Worm (Caenorhabditis elegans) whole organism, L4 larva: ENCODE measurements around the gene tctn-1.

Experiments used
- F10B5.3 ChIP-seq: sonication (generic microtip); optimal IDR thresholded peaks from 2 replicates; lab custom pipeline; 2016; ENCODE audit warnings: mild to moderate bottlenecking, missing genetic modification characterization, missing compliant biosample characterization
- F37D6.2 ChIP-seq: sonication (generic microtip); optimal IDR thresholded peaks from 2 replicates; lab custom pipeline; 2016; ENCODE audit warnings: mild to moderate bottlenecking, missing genetic modification characterization, missing compliant biosample characterization
- F44E2.7 ChIP-seq: fragments of 200-800 bp; sonication (Bioruptor generic); IDR thresholded peaks from 2 replicates; pipeline ENCODE4 v2.1.2; 2022; ENCODE audit warnings: missing genetic modification characterization, missing compliant biosample characterization
- R02D3.7 ChIP-seq: fragments of 150-350 bp; sonication (generic microtip); optimal IDR thresholded peaks from 3 replicates; lab custom pipeline; 2014; ENCODE audit warnings: missing biosample characterization, missing genetic modification characterization
- T26A8.4 ChIP-seq: fragments of 200-800 bp; sonication (Bioruptor generic); IDR thresholded peaks from 2 replicates; pipeline ENCODE4 v1.3.6; 2022; ENCODE audit warnings: missing genetic modification characterization, missing compliant biosample characterization
- Y5F2A.4 ChIP-seq: fragments of 200-800 bp; sonication (Bioruptor generic); optimal IDR thresholded peaks from 2 replicates; lab custom pipeline; 2018; ENCODE audit warnings: mild to moderate bottlenecking, missing genetic modification characterization, missing compliant biosample characterization
- aha-1 ChIP-seq: fragments of 150-350 bp; peaks from one replicate; lab custom pipeline; 2014; ENCODE audit warnings: missing biosample characterization, missing genetic modification characterization
- ama-1 ChIP-seq: fragments of 150-350 bp; optimal IDR thresholded peaks from 2 replicates; lab custom pipeline; 2014; ENCODE audit warnings: inconsistent platforms, mixed read lengths
- arid-1 ChIP-seq: fragments of 200-800 bp; sonication (Bioruptor generic); conservative IDR thresholded peaks from 2 replicates; pipeline ENCODE4 v1.3.6; 2022; ENCODE audit warnings: missing genetic modification reagents, missing genetic modification characterization, missing compliant biosample characterization
- ceh-32 ChIP-seq: sonication (generic microtip); optimal IDR thresholded peaks from 2 replicates; lab custom pipeline; 2016; ENCODE audit warnings: mild to moderate bottlenecking, missing genetic modification characterization, missing compliant biosample characterization; ENCODE audit not compliant: poor library complexity
- ceh-44 ChIP-seq: fragments of 200-800 bp; sonication (Bioruptor generic); IDR thresholded peaks from 2 replicates; pipeline ENCODE4 v1.3.6; 2022; ENCODE audit warnings: missing genetic modification reagents, missing genetic modification characterization, missing compliant biosample characterization
- ces-1 ChIP-seq: fragments of 150-350 bp; sonication (generic microtip); optimal IDR thresholded peaks from 4 replicates; lab custom pipeline; 2014; ENCODE audit warnings: missing biosample characterization, missing genetic modification reagents, missing genetic modification characterization
- ctbp-1 ChIP-seq: fragments of 200-800 bp; sonication (Bioruptor generic); IDR thresholded peaks from 2 replicates; pipeline ENCODE4 v1.3.6; 2022; ENCODE audit warnings: missing genetic modification reagents, missing genetic modification characterization, missing compliant biosample characterization
- daf-19 ChIP-seq: fragments of 200-800 bp; sonication (Bioruptor generic); conservative IDR thresholded peaks from 2 replicates; pipeline ENCODE4 v1.3.6; 2022; ENCODE audit warnings: missing genetic modification characterization, missing compliant biosample characterization
- dmd-6 ChIP-seq: fragments of 200-800 bp; sonication (Bioruptor generic); IDR thresholded peaks from 2 replicates; pipeline ENCODE4 v1.3.6; 2022; ENCODE audit warnings: missing genetic modification reagents, missing genetic modification characterization, missing compliant biosample characterization
- dmd-8 ChIP-seq: fragments of 200-800 bp; sonication (Bioruptor generic); IDR thresholded peaks from 2 replicates; pipeline ENCODE4 v1.3.6; 2022; ENCODE audit warnings: missing genetic modification characterization, missing compliant biosample characterization
- dmd-9 ChIP-seq: fragments of 200-800 bp; sonication (Bioruptor generic); IDR thresholded peaks from 2 replicates; pipeline ENCODE4 v1.3.6; 2022; ENCODE audit warnings: missing genetic modification reagents, missing genetic modification characterization, missing compliant biosample characterization
- egl-27 ChIP-seq: sonication (generic microtip); optimal IDR thresholded peaks from 3 replicates; lab custom pipeline; 2017; ENCODE audit warnings: missing biosample characterization, missing genetic modification reagents, missing genetic modification characterization
- egl-43 ChIP-seq: fragments of 200-800 bp; sonication (Bioruptor generic); IDR thresholded peaks from 2 replicates; pipeline ENCODE4 v1.3.6; 2022; ENCODE audit warnings: missing genetic modification reagents, missing genetic modification characterization, missing compliant biosample characterization
- gei-8 ChIP-seq: fragments of 200-800 bp; sonication (Bioruptor generic); optimal IDR thresholded peaks from 2 replicates; lab custom pipeline; 2018; ENCODE audit warnings: mild to moderate bottlenecking, missing genetic modification characterization, missing compliant biosample characterization
- hif-1 ChIP-seq, 2 experiments: sonication (generic microtip); optimal IDR thresholded peaks; 2 replicates each; lab custom pipeline; 2016 to 2017; ENCODE audit warnings: missing compliant biosample characterization in 2 of 2, missing genetic modification characterization in 2 of 2, missing genetic modification reagents in 2 of 2, missing genotype in 2 of 2, mild to moderate bottlenecking in 1 of 2
- hlh-30 ChIP-seq: sonication (generic microtip); optimal IDR thresholded peaks from 2 replicates; lab custom pipeline; 2017; ENCODE audit warnings: antibody characterized with exemption, mild to moderate bottlenecking, missing genetic modification characterization, missing compliant biosample characterization; ENCODE audit not compliant: insufficient read depth
- hmg-1.1 ChIP-seq: fragments of 200-800 bp; sonication (Bioruptor generic); IDR thresholded peaks from 2 replicates; pipeline ENCODE4 v1.3.6; 2022; ENCODE audit warnings: missing genetic modification reagents, missing genetic modification characterization, missing compliant biosample characterization
- lim-7 ChIP-seq: fragments of 200-800 bp; sonication (Bioruptor generic); IDR thresholded peaks from 2 replicates; pipeline ENCODE4 v1.3.6; 2022; ENCODE audit warnings: missing genetic modification characterization, missing compliant biosample characterization
- lin-39 ChIP-seq: fragments of 150-350 bp; optimal IDR thresholded peaks from 2 replicates; lab custom pipeline; 2014; ENCODE audit warnings: missing biosample characterization, missing genetic modification reagents, missing genetic modification characterization
- madf-9 ChIP-seq: fragments of 200-800 bp; sonication (Bioruptor generic); conservative IDR thresholded peaks from 2 replicates; pipeline ENCODE4 v1.3.6; 2022; ENCODE audit warnings: missing genetic modification reagents, missing genetic modification characterization, missing compliant biosample characterization
- mdt-29 ChIP-seq: fragments of 200-800 bp; sonication (Bioruptor generic); IDR thresholded peaks from 2 replicates; pipeline ENCODE4 v1.3.6; 2022; ENCODE audit warnings: missing genetic modification reagents, missing genetic modification characterization, missing compliant biosample characterization
- mep-1 ChIP-seq: fragments of 150-350 bp; sonication (generic microtip); optimal IDR thresholded peaks from 3 replicates; lab custom pipeline; 2014; ENCODE audit warnings: missing biosample characterization, missing genetic modification characterization
- mxl-2 ChIP-seq: fragments of 200-800 bp; sonication (Bioruptor generic); conservative IDR thresholded peaks from 2 replicates; pipeline ENCODE4 v1.3.6; 2022; ENCODE audit warnings: missing genetic modification reagents, missing genetic modification characterization, missing compliant biosample characterization
- nhr-10 ChIP-seq: fragments of 150-350 bp; optimal IDR thresholded peaks from 2 replicates; lab custom pipeline; 2014; ENCODE audit warnings: missing biosample characterization, missing genetic modification characterization
- nhr-111 ChIP-seq: fragments of 200-800 bp; sonication (Bioruptor generic); optimal IDR thresholded peaks from 2 replicates; lab custom pipeline; 2018; ENCODE audit warnings: mild to moderate bottlenecking, missing genetic modification characterization, missing compliant biosample characterization
- nhr-28 ChIP-seq: fragments of 150-350 bp; optimal IDR thresholded peaks from 2 replicates; lab custom pipeline; 2014; ENCODE audit warnings: missing biosample characterization, missing genetic modification characterization
- nhr-48 ChIP-seq: sonication (generic microtip); optimal IDR thresholded peaks from 2 replicates; lab custom pipeline; 2016; ENCODE audit warnings: mild to moderate bottlenecking, missing genetic modification characterization, missing compliant biosample characterization
- nhr-6 ChIP-seq: fragments of 150-350 bp; optimal IDR thresholded peaks from 2 replicates; lab custom pipeline; 2014; ENCODE audit warnings: missing biosample characterization, missing genetic modification characterization
- nhr-76 ChIP-seq: fragments of 150-350 bp; optimal IDR thresholded peaks from 2 replicates; lab custom pipeline; 2014; ENCODE audit warnings: missing biosample characterization, missing genetic modification characterization
- nhr-77 ChIP-seq: fragments of 150-350 bp; optimal IDR thresholded peaks from 2 replicates; lab custom pipeline; 2014; ENCODE audit warnings: missing biosample characterization, missing genetic modification characterization
- rbr-2 ChIP-seq: sonication (generic microtip); optimal IDR thresholded peaks from 2 replicates; lab custom pipeline; 2016; ENCODE audit warnings: missing genotype, missing genetic modification characterization, missing compliant biosample characterization
- set-16 ChIP-seq: fragments of 200-800 bp; sonication (Bioruptor generic); IDR thresholded peaks from 2 replicates; pipeline ENCODE4 v1.3.6; 2022; ENCODE audit warnings: missing genetic modification reagents, missing genetic modification characterization, missing compliant biosample characterization
- skn-1 ChIP-seq: fragments of 150-350 bp; optimal IDR thresholded peaks from 2 replicates; lab custom pipeline; 2014; ENCODE audit warnings: missing biosample characterization, missing genetic modification characterization
- snpc-1.2 ChIP-seq: fragments of 200-800 bp; sonication (Bioruptor generic); IDR thresholded peaks from 2 replicates; pipeline ENCODE4 v1.3.6; 2022; ENCODE audit warnings: missing genetic modification reagents, missing genetic modification characterization, missing compliant biosample characterization
- unc-39 ChIP-seq: sonication (generic microtip); optimal IDR thresholded peaks from 2 replicates; lab custom pipeline; 2017; ENCODE audit warnings: missing biosample characterization, missing genetic modification characterization
- unc-62 ChIP-seq, 3 experiments: fragments of 150-350 bp in 1 of 3; sonication (generic microtip); optimal IDR thresholded peaks in 2 of 3; peaks in 1 of 3; 1 replicate in 1 of 3; 2 replicates in 2 of 3; lab custom pipeline; 2014 to 2017; ENCODE audit warnings: missing biosample characterization in 3 of 3, missing genetic modification characterization in 3 of 3, missing genetic modification reagents in 3 of 3, missing genotype in 1 of 3
- vab-7 ChIP-seq: fragments of 200-800 bp; sonication (Bioruptor generic); IDR thresholded peaks from 2 replicates; pipeline ENCODE4 v1.3.6; 2022; ENCODE audit warnings: missing genetic modification reagents, missing genetic modification characterization, missing compliant biosample characterization
- ztf-7 ChIP-seq: fragments of 150-350 bp; optimal IDR thresholded peaks from 2 replicates; lab custom pipeline; 2014; ENCODE audit warnings: missing biosample characterization, missing genetic modification characterization

tctn-1 gene

DNA sequence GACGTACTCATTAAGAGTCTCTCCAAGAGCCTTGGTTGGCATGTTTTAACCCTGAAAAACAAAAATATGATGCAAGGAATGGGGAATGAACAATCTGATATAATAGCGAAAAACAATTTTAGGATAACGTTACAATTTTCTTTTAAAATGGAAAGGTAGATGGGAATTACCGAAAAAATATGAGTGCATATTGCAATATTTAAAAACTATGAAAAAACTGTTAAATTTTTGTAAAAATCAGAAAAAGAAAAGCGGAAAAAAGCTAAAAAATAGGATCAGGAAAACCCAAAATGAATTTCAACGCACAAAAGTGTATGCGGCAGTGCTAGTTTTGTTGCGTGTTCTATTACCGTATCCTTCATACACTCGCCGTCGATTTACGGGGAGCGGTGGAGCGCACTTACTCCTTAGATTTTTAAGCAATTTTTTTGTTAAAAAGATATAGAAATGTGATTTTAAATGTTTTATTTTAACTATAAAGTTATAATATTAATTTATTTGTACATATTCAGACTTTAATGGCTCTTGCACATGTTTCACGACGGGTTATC is 2.2 kb upstream of the tctn-1 start, which contains the start of the genes rpl-20 and Y17G9B.5 (continued):
- TF ChIP-seq ama-1 (lab: Kevin White, UChicago) (peak; percentile 92), Y5F2A.4 (peak; percentile 97), F44E2.7 (GFP tag; lab: Robert Waterston, UW) (peak; percentile 91), mep-1 (tag; lab: Kevin White, UChicago) (peak; percentile 100), mdt-29 (GFP tag; lab: Robert Waterston, UW) (peak; percentile 97)

DNA sequence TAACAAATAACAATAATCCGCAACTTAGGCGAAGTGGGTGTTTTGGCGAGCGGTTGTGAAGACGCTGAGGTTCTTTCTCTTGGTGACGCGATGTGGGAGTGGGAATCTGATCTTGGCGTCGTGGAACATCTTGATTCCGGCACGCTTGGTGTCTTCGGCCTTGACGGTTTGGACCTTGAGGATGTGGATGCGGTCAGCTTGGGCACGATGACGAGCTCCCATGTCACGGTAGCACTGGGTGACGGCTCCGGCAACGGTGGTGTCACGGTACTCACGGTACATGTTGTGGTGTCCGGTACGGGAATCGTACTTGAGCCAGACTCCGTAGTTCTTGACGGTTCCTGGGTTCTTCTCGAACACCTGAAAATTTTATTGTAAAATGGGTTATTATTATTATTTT is 1.5 kb upstream of the tctn-1 start:
- TF ChIP-seq dmd-8, result no peak
- TF ChIP-seq set-16, result peak; percentile 69
- TF ChIP-seq egl-27 (tag; lab: Kevin White, UChicago), result no peak
- no peak for TF ChIP-seq T26A8.4 (GFP tag; lab: Robert Waterston, UW)
- TF ChIP-seq mxl-2, result no peak
- TF ChIP-seq egl-43 (GFP tag; lab: Robert Waterston, UW), result no peak
- TF ChIP-seq Y5F2A.4, result no peak
- TF ChIP-seq aha-1, result peak; percentile 29
- no peak for TF ChIP-seq hmg-1.1 (GFP tag; lab: Robert Waterston, UW)
- TF ChIP-seq ceh-44 (GFP tag; lab: Robert Waterston, UW), result 0 out of 2 replicates have a peak, but pooled peaks have one; percentile 46
- no peak for TF ChIP-seq daf-19 (GFP tag; lab: Robert Waterston, UW)
- TF ChIP-seq lim-7 (GFP tag; lab: Robert Waterston, UW), result peak; percentile 48; the same call in 1 of the 2 replicates
- no peak for TF ChIP-seq nhr-28
- no peak for TF ChIP-seq hif-1 (tag; optimal IDR thresholded peaks at IDR 0.05; lab: Kevin White, UChicago)
- TF ChIP-seq F44E2.7 (GFP tag; lab: Robert Waterston, UW), result 0 out of 2 replicates have a peak, but pooled peaks have one; percentile 20
- no peak for TF ChIP-seq arid-1 (GFP tag; lab: Robert Waterston, UW)

DNA sequence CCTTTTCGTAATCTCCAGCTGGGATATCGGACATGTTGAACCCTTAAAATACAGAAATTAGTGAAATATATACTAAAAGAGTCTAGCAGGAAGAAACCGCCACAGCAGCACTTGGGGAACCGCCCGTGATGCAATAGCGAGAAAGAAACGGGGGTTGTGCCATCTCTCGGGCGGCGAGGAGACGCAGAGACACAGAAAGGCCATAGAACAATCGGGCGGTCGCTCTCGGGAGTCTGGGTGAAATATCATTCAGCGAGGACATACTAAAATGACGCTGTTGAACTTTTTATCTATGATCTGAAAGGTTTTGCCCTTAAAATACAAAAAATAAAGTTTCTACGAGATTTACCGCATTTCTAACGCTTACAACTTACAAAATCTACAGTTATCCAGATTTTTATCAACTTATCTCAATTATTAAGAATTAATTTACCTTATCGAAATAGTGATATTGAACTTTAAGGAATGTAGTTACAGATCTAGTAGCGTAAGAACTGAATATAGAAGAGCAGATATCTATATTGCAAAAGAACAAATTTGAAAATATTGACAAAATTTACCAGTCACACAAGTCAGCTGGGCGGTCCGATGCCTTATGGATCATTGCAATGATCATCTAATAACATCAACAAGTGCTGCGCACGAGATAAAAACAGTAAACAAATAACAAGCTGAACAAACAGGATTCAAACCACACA is 925 bp upstream of the tctn-1 start, which contains the start of gene cyc-2.1:
Gene cyc-2.1, minus strand, starts transcription at position 605 of the 698 bp plus-strand sequence.
- TF ChIP-seq egl-43 (GFP tag; lab: Robert Waterston, UW) (peak; percentile 84), nhr-10 (tag; lab: Kevin White, UChicago) (peak; percentile 76), nhr-77 (peak; percentile 42), unc-39 (no peak), unc-62 (GFP tag; optimal IDR thresholded peaks at IDR 0.05 in 1 of 2; lab: Kevin White, UChicago) (peak in 1 of 2 experiments; percentile 8), unc-62 (tag; optimal IDR thresholded peaks at IDR 0.05; lab: Kevin White, UChicago) (no peak), F37D6.2 (tag; lab: Kevin White, UChicago) (peak; percentile 1), lin-39 (no peak), lim-7 (GFP tag; lab: Robert Waterston, UW) (peak; percentile 69), dmd-9 (GFP tag; lab: Robert Waterston, UW) (no peak), nhr-76 (no peak), nhr-111 (GFP tag; lab: Kevin White, UChicago) (no peak), ztf-7 (tag; lab: Kevin White, UChicago) (no peak), ceh-44 (GFP tag; lab: Robert Waterston, UW) (no peak), hif-1 (tag; optimal IDR thresholded peaks at IDR 0.05; lab: Kevin White, UChicago) (no peak), hlh-30 (tag; lab: Kevin White, UChicago) (peak; percentile 18), F10B5.3 (tag; lab: Kevin White, UChicago) (no peak), rbr-2 (tag; lab: Kevin White, UChicago) (peak; percentile 68), gei-8 (GFP tag; lab: Kevin White, UChicago) (no peak), egl-27 (tag; lab: Kevin White, UChicago) (no peak), skn-1 (no peak), mep-1 (tag; lab: Kevin White, UChicago) (peak; percentile 80), nhr-6 (peak; percentile 61), ceh-32 (tag; lab: Kevin White, UChicago) (no peak), dmd-6 (GFP tag; lab: Robert Waterston, UW) (peak; percentile 63), ctbp-1 (GFP tag; lab: Robert Waterston, UW) (0 out of 2 replicates have a peak, but pooled peaks have one; percentile 44), nhr-48 (peak; percentile 57), snpc-1.2 (peak; percentile 82), ces-1 (GFP tag; lab: Kevin White, UChicago) (no peak), R02D3.7 (tag; lab: Kevin White, UChicago) (no peak), F44E2.7 (GFP tag; lab: Robert Waterston, UW) (0 out of 2 replicates have a peak, but pooled peaks have one; percentile 9), madf-9 (GFP tag; lab: Robert Waterston, UW) (peak; percentile 54; the same call in 1 of the 2 replicates), vab-7 (peak; percentile 37; the same call in 1 of the 2 replicates)
